Worm (Caenorhabditis elegans) whole organism, early embryonic: ENCODE results near the gene snrp-200.

Source experiments
- F13C5.2 ChIP-seq: sonication (generic microtip); optimal IDR thresholded peaks from 2 replicates; lab custom pipeline; 2017; ENCODE audit warnings: mild to moderate bottlenecking, missing genetic modification characterization, inconsistent platforms, missing compliant biosample characterization
- aly-1 ChIP-seq: sonication (generic microtip); optimal IDR thresholded peaks from 2 replicates; lab custom pipeline; 2016; ENCODE audit warnings: missing genetic modification characterization, missing compliant biosample characterization
- ama-1 ChIP-seq: fragments of 150-350 bp; optimal IDR thresholded peaks from 2 replicates; lab custom pipeline; 2014
- ceh-36 ChIP-seq: sonication (generic microtip); optimal IDR thresholded peaks from 2 replicates; lab custom pipeline; 2016; ENCODE audit warnings: missing genetic modification characterization, inconsistent platforms, missing compliant biosample characterization
- flt-1 ChIP-seq: fragments of 200-800 bp; sonication (Bioruptor generic); IDR thresholded peaks from 2 replicates; pipeline ENCODE4 v1.3.6; 2022; ENCODE audit warnings: missing genetic modification characterization, missing compliant biosample characterization
- hmbx-1 ChIP-seq: sonication (generic microtip); optimal IDR thresholded peaks from 2 replicates; lab custom pipeline; 2016; ENCODE audit warnings: mild to moderate bottlenecking, missing genetic modification characterization, missing compliant biosample characterization
- hmg-4 ChIP-seq: fragments of 200-800 bp; sonication (Bioruptor generic); optimal IDR thresholded peaks from 2 replicates; lab custom pipeline; 2018; ENCODE audit warnings: mild to moderate bottlenecking, missing genetic modification characterization, missing compliant biosample characterization
- pes-1 ChIP-seq: fragments of 200-800 bp; sonication (Bioruptor generic); IDR thresholded peaks from 2 replicates; pipeline ENCODE4 v1.3.6; 2022; ENCODE audit warnings: missing genetic modification reagents, missing genetic modification characterization, missing compliant biosample characterization
- scrt-1 ChIP-seq: fragments of 200-800 bp; sonication (Bioruptor generic); IDR thresholded peaks from 2 replicates; pipeline ENCODE4 v1.3.6; 2022; ENCODE audit warnings: missing genetic modification characterization, missing compliant biosample characterization
- sea-1 ChIP-seq: fragments of 200-800 bp; sonication (Bioruptor generic); conservative IDR thresholded peaks from 2 replicates; pipeline ENCODE4 v1.3.6; 2022; ENCODE audit warnings: missing genetic modification characterization, missing compliant biosample characterization
- tra-4 ChIP-seq: sonication (generic microtip); optimal IDR thresholded peaks from 2 replicates; lab custom pipeline; 2017; ENCODE audit warnings: missing genetic modification characterization, missing compliant biosample characterization

DNA sequence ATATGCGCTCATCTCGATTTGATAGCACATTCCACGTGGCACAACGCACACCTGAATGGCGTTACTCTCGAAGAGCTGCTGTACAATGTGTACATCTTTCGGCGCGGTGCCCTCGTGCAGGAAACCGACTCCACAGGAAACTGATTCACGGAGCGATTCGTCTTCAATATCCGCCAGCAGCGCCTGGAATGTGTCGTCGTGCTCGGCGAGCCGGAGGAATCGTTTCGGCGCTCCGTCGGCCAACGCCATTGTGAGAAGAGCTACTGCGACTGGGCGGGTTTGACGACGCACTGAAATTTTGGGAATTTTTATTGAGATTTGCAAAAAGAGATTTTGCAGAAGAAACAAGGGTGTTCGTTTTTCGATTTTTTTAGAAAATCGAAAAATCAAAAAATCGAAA lies 6.8 kb downstream of the snrp-200 start:
- TF ChIP-seq ama-1 (lab: Kevin White, UChicago) (no peak), sea-1 (GFP tag; lab: Robert Waterston, UW) (no peak), flt-1 (no peak), scrt-1 (no peak), tra-4 (tag; lab: Kevin White, UChicago) (no peak), pes-1 (no peak), hmg-4 (GFP tag; lab: Kevin White, UChicago) (no peak), F13C5.2 (no peak), ceh-36 (no peak), hmbx-1 (tag; lab: Kevin White, UChicago) (no peak), aly-1 (tag; lab: Kevin White, UChicago) (no peak)
